Fruit fly (Drosophila melanogaster): ENCODE results near the gene tim.
A peak's percentile ranks its signal among the peaks of the same experiment; 100 is the strongest.

The tim gene

dm6 chr2L:3534227-3534842 is 26.4 kb upstream of the tim start (continued):
- TF ChIP-seq CG6813 (GFP tag; optimal IDR thresholded peaks at IDR 0.05) (peak; percentile 27), CG12942 (GFP tag; optimal IDR thresholded peaks at IDR 0.05) (peak; percentile 50), prd (optimal IDR thresholded peaks at IDR 0.05) (no peak), prd (GFP tag; IDR thresholded peaks at IDR 0.05) (peak; percentile 77), CG4617 (GFP tag; optimal IDR thresholded peaks at IDR 0.05; ENCODE audit: borderline replicate concordance) (no peak), mirr (GFP tag; optimal IDR thresholded peaks at IDR 0.05) (no peak), cg (GFP tag; optimal IDR thresholded peaks at IDR 0.05) (no peak), CG17361 (GFP tag; IDR thresholded peaks at IDR 0.05) (peak; percentile 61), insv (GFP tag; optimal IDR thresholded peaks at IDR 0.05) (no peak), CG10267 (tag; optimal IDR thresholded peaks at IDR 0.05) (peak; percentile 42), psq (GFP tag; optimal IDR thresholded peaks at IDR 0.05) (no peak), dati (GFP tag; IDR thresholded peaks at IDR 0.05) (no peak), CG18599 (GFP tag; optimal IDR thresholded peaks at IDR 0.05) (peak; percentile 2), Xrp1 (GFP tag; IDR thresholded peaks at IDR 0.05) (peak; percentile 74), caup (GFP tag; optimal IDR thresholded peaks at IDR 0.05; ENCODE audit: severe bottlenecking) (no peak), Opbp (GFP tag; IDR thresholded peaks at IDR 0.05; ENCODE audit: partially characterized antibody) (no peak), CG10959 (GFP tag; IDR thresholded peaks at IDR 0.05) (no peak), CG10543 (GFP tag; optimal IDR thresholded peaks at IDR 0.05) (no peak), CG7839 (tag; optimal IDR thresholded peaks at IDR 0.05) (peak; percentile 70), CG2129 (GFP tag; IDR thresholded peaks at IDR 0.05; ENCODE audit: partially characterized antibody) (no peak), NC2α (GFP tag; optimal IDR thresholded peaks at IDR 0.05) (no peak), CG16863 (GFP tag; optimal IDR thresholded peaks at IDR 0.05) (peak; percentile 15), sima (GFP tag; optimal IDR thresholded peaks at IDR 0.05) (no peak), odd (GFP tag; optimal IDR thresholded peaks at IDR 0.05) (no peak), wdn (GFP tag; IDR thresholded peaks at IDR 0.05) (no peak), CG17802 (tag; optimal IDR thresholded peaks at IDR 0.05) (no peak), CG7786 (GFP tag; optimal IDR thresholded peaks at IDR 0.05) (peak; percentile 36), CG1832 (GFP tag; optimal IDR thresholded peaks at IDR 0.05) (peak; percentile 56), grau (tag; optimal IDR thresholded peaks at IDR 0.05) (peak; percentile 88), CG1602 (GFP tag; optimal IDR thresholded peaks at IDR 0.05) (peak; percentile 48), CG11456 (GFP tag; IDR thresholded peaks at IDR 0.05) (peak; percentile 11; the same call in 1 of the 3 replicates), tna (GFP tag; IDR thresholded peaks at IDR 0.05; ENCODE audit: partially characterized antibody) (no peak), CG3995 (GFP tag; optimal IDR thresholded peaks at IDR 0.05) (no peak), dmrt99B (tag; optimal IDR thresholded peaks at IDR 0.05) (peak; percentile 77), ci (GFP tag; IDR thresholded peaks at IDR 0.05) (peak; percentile 70; the same call in 2 of the 3 replicates), oc (tag; optimal IDR thresholded peaks at IDR 0.05) (no peak), Neu2 (GFP tag; optimal IDR thresholded peaks at IDR 0.05; ENCODE audit: borderline replicate concordance) (no peak), CG13424 (tag; optimal IDR thresholded peaks at IDR 0.05) (peak; percentile 63), Nf-YB (GFP tag; optimal IDR thresholded peaks at IDR 0.05) (peak; percentile 92), CG1529 (GFP tag; optimal IDR thresholded peaks at IDR 0.05) (peak; percentile 41), CG13775 (GFP tag; optimal IDR thresholded peaks at IDR 0.05) (peak; percentile 22), lab (GFP tag; optimal IDR thresholded peaks at IDR 0.05) (peak; percentile 32), CG10565 (GFP tag; optimal IDR thresholded peaks at IDR 0.05) (no peak), Lhr (GFP tag; optimal IDR thresholded peaks at IDR 0.05) (no peak), unc-4 (GFP tag; IDR thresholded peaks at IDR 0.05; ENCODE audit: partially characterized antibody) (no peak), gce (GFP tag; IDR thresholded peaks at IDR 0.05) (0 out of 3 replicates have a peak, but pooled peaks have one; percentile 59), ewg (GFP tag; optimal IDR thresholded peaks at IDR 0.05) (peak; percentile 44), pum (GFP tag; optimal IDR thresholded peaks at IDR 0.05) (peak; percentile 32), CG14441 (GFP tag; IDR thresholded peaks at IDR 0.05) (peak; percentile 51)
